Worm (Caenorhabditis elegans): ENCODE measurements around the gene Y48E1B.8.

DNA sequence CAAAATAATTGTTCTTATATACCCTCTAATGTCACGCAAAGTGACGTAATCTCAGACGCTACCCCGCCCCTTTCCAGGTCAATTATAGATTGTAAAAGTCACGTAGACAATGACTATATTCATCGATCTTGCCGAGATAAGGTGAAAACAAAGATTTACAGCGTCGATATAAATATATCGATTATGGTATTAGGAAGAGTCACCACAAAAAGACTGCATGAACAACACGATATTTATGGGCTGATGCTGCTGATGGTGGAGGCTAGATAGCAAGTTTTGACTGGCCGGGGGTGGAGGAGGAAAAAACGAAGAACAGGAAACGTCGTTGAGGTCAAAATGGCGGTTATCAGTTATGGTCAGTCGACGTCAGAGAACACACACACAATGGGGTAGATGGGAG is 53.1 kb downstream of the Y48E1B.8 start:
- TF ChIP-seq tra-4 (tag; optimal IDR thresholded peaks at IDR 0.05) = no peak
- no peak for TF ChIP-seq ama-1 (optimal IDR thresholded peaks at IDR 0.05)

Data from whole organism, early embryonic.